Fruit fly (Drosophila melanogaster) whole organism, embryonic: ENCODE measurements around the gene CG5181.

ENCODE experiments used
- Asciz ChIP-seq: fragments of 200-800 bp; sonication (Bioruptor generic); optimal IDR thresholded peaks from 2 replicates; lab custom pipeline; 2017; ENCODE audit warnings: missing biosample characterization, mild to moderate bottlenecking, missing genetic modification characterization, missing genetic modification reagents
- Atf-2 ChIP-seq: fragments of 200-800 bp; sonication (Bioruptor generic); optimal IDR thresholded peaks from 2 replicates; lab custom pipeline; 2016; ENCODE audit warnings: missing biosample characterization, missing genetic modification characterization
- B-H2 ChIP-seq: fragments of 200-800 bp; sonication (Bioruptor generic); optimal IDR thresholded peaks from 2 replicates; lab custom pipeline; 2018; ENCODE audit warnings: missing biosample characterization, mild to moderate bottlenecking, missing genetic modification characterization
- CG11247 ChIP-seq: fragments of 200-800 bp; sonication (Bioruptor generic); IDR thresholded peaks from 2 replicates; pipeline ENCODE4 v1.3.6; 2022; ENCODE audit warnings: missing biosample characterization, missing genetic modification characterization
- CG13287 ChIP-seq: fragments of 200-800 bp; sonication (Bioruptor generic); IDR thresholded peaks from 2 replicates; pipeline ENCODE4 v1.3.6; 2022; ENCODE audit warnings: missing biosample characterization, missing genetic modification characterization; ENCODE audit not compliant: partially characterized antibody
- CG13624 ChIP-seq: fragments of 200-800 bp; sonication (Bioruptor generic); optimal IDR thresholded peaks from 2 replicates; lab custom pipeline; 2016; ENCODE audit warnings: missing biosample characterization, missing genetic modification characterization
- CG17802 ChIP-seq: fragments of 200-800 bp; sonication (Bioruptor generic); optimal IDR thresholded peaks from 2 replicates; lab custom pipeline; 2018; ENCODE audit warnings: missing biosample characterization, mild to moderate bottlenecking, missing genetic modification characterization, moderate library complexity
- CG18262 ChIP-seq: fragments of 200-800 bp; optimal IDR thresholded peaks from 3 replicates; lab custom pipeline; 2019; ENCODE audit warnings: missing biosample characterization, mild to moderate bottlenecking, missing genetic modification characterization, moderate library complexity
- CG2678 ChIP-seq: fragments of 200-800 bp; sonication (Bioruptor generic); optimal IDR thresholded peaks from 3 replicates; lab custom pipeline; 2019; ENCODE audit warnings: missing biosample characterization, mild to moderate bottlenecking, missing genetic modification characterization, moderate library complexity
- CG3065 ChIP-seq: fragments of 200-800 bp; sonication (Bioruptor generic); optimal IDR thresholded peaks from 2 replicates; lab custom pipeline; 2016; ENCODE audit warnings: missing biosample characterization, missing genetic modification characterization
- CG31224 ChIP-seq: fragments of 200-800 bp; sonication (Bioruptor generic); IDR thresholded peaks from 2 replicates; pipeline ENCODE4 v1.3.6; 2022; ENCODE audit warnings: missing biosample characterization, missing genetic modification characterization
- CG31441 ChIP-seq: fragments of 200-800 bp; sonication (Bioruptor generic); IDR thresholded peaks from 2 replicates; pipeline ENCODE4 v1.3.6; 2022; ENCODE audit warnings: missing biosample characterization, missing genetic modification characterization
- CG3847 ChIP-seq: fragments of 200-800 bp; sonication (Bioruptor generic); IDR thresholded peaks from 2 replicates; pipeline ENCODE4 v1.3.6; 2022; ENCODE audit warnings: missing biosample characterization, missing genetic modification characterization
- CG42726 ChIP-seq: fragments of 200-800 bp; sonication (Bioruptor generic); IDR thresholded peaks from 2 replicates; pipeline ENCODE4 v1.3.6; 2022; ENCODE audit warnings: missing biosample characterization, missing genetic modification characterization; ENCODE audit not compliant: partially characterized antibody
- CG4360 ChIP-seq: fragments of 200-800 bp; sonication (Bioruptor generic); IDR thresholded peaks from 2 replicates; pipeline ENCODE4 v1.3.6; 2022; ENCODE audit warnings: missing biosample characterization, missing genetic modification characterization
- CG6272 ChIP-seq: fragments of 200-800 bp; sonication (Bioruptor generic); IDR thresholded peaks from 2 replicates; pipeline ENCODE4 v1.3.6; 2022; ENCODE audit warnings: missing biosample characterization, missing genetic modification characterization
- CG7963 ChIP-seq: fragments of 200-800 bp; sonication (Bioruptor generic); IDR thresholded peaks from 3 replicates; pipeline ENCODE4 v1.3.6; 2022; ENCODE audit warnings: missing biosample characterization, missing genetic modification characterization; ENCODE audit not compliant: partially characterized antibody
- CG8944 ChIP-seq: fragments of 200-800 bp; sonication (Bioruptor generic); optimal IDR thresholded peaks from 3 replicates; lab custom pipeline; 2016; ENCODE audit warnings: missing biosample characterization, missing genetic modification characterization
- CG9437 ChIP-seq: fragments of 200-800 bp; sonication (Bioruptor generic); optimal IDR thresholded peaks from 2 replicates; lab custom pipeline; 2018; ENCODE audit warnings: missing biosample characterization, mild to moderate bottlenecking, missing genetic modification characterization
- CG9932 ChIP-seq: fragments of 200-800 bp; sonication (Bioruptor generic); IDR thresholded peaks from 2 replicates; pipeline ENCODE4 v1.3.6; 2022; ENCODE audit warnings: missing biosample characterization, missing genetic modification characterization
- Camta ChIP-seq: fragments of 200-800 bp; sonication (Bioruptor generic); optimal IDR thresholded peaks from 2 replicates; lab custom pipeline; 2016; ENCODE audit warnings: missing biosample characterization, missing genetic modification characterization
- Deaf1 ChIP-seq: fragments of 200-800 bp; optimal IDR thresholded peaks from 3 replicates; lab custom pipeline; 2019; ENCODE audit warnings: missing biosample characterization, mild to moderate bottlenecking, missing genetic modification characterization, moderate library complexity
- Dek ChIP-seq: fragments of 200-800 bp; sonication (Bioruptor generic); optimal IDR thresholded peaks from 3 replicates; lab custom pipeline; 2019; ENCODE audit warnings: missing biosample characterization, mild to moderate bottlenecking, missing genetic modification characterization, moderate library complexity
- HmgZ ChIP-seq: fragments of 200-800 bp; sonication (Bioruptor generic); optimal IDR thresholded peaks from 2 replicates; lab custom pipeline; 2018; ENCODE audit warnings: missing biosample characterization, mild to moderate bottlenecking, missing genetic modification characterization
- NFAT ChIP-seq: fragments of 200-800 bp; sonication (Bioruptor generic); IDR thresholded peaks from 2 replicates; pipeline ENCODE4 v1.3.6; 2022; ENCODE audit warnings: missing biosample characterization, missing genetic modification characterization
- Opbp ChIP-seq: fragments of 200-800 bp; sonication (Bioruptor generic); IDR thresholded peaks from 3 replicates; pipeline ENCODE4 v1.3.6; 2022; ENCODE audit warnings: missing biosample characterization, missing genetic modification characterization; ENCODE audit not compliant: partially characterized antibody
- Ptx1 ChIP-seq: fragments of 200-800 bp; sonication (Bioruptor generic); IDR thresholded peaks from 2 replicates; pipeline ENCODE4 v1.3.6; 2022; ENCODE audit warnings: missing biosample characterization, missing genetic modification characterization
- Taf1 ChIP-seq: fragments of 200-800 bp; sonication (Bioruptor generic); IDR thresholded peaks from 2 replicates; pipeline ENCODE4 v1.3.6; 2022; ENCODE audit warnings: missing biosample characterization, missing genetic modification characterization
- ap ChIP-seq: fragments of 200-800 bp; sonication (Bioruptor generic); IDR thresholded peaks from 2 replicates; pipeline ENCODE4 v1.3.6; 2022; ENCODE audit warnings: missing biosample characterization, missing genetic modification characterization
- bigmax ChIP-seq: fragments of 200-800 bp; sonication (Bioruptor generic); optimal IDR thresholded peaks from 2 replicates; lab custom pipeline; 2018; ENCODE audit warnings: missing biosample characterization, mild to moderate bottlenecking, missing genetic modification characterization
- cg ChIP-seq: fragments of 200-800 bp; sonication (Bioruptor generic); optimal IDR thresholded peaks from 3 replicates; lab custom pipeline; 2019; ENCODE audit warnings: missing biosample characterization, mild to moderate bottlenecking, missing genetic modification characterization, moderate library complexity
- chn ChIP-seq: fragments of 200-800 bp; sonication (Bioruptor generic); optimal IDR thresholded peaks from 2 replicates; lab custom pipeline; 2016; ENCODE audit warnings: missing biosample characterization, missing genetic modification characterization
- disco-r ChIP-seq: fragments of 200-800 bp; sonication (Bioruptor generic); optimal IDR thresholded peaks from 2 replicates; lab custom pipeline; 2016; ENCODE audit warnings: missing biosample characterization, missing genetic modification characterization
- en ChIP-seq: fragments of 200-800 bp; sonication (Bioruptor generic); optimal IDR thresholded peaks from 2 replicates; lab custom pipeline; 2016; ENCODE audit warnings: missing biosample characterization, missing genetic modification characterization
- gcm2 ChIP-seq: fragments of 200-800 bp; sonication (Bioruptor generic); optimal IDR thresholded peaks from 2 replicates; lab custom pipeline; 2016; ENCODE audit warnings: missing biosample characterization, missing genetic modification characterization
- gsb-n ChIP-seq: fragments of 200-800 bp; sonication (Bioruptor generic); optimal IDR thresholded peaks from 3 replicates; lab custom pipeline; 2018; ENCODE audit warnings: missing biosample characterization, mild to moderate bottlenecking, missing genetic modification characterization
- h ChIP-seq: fragments of >200 bp; optimal IDR thresholded peaks from 2 replicates; lab custom pipeline; 2017
- hkb ChIP-seq, 2 experiments: fragments of 200-800 bp in 1 of 2; fragments of >200 bp in 1 of 2; sonication (Bioruptor generic) in 1 of 2; IDR thresholded peaks in 1 of 2; optimal IDR thresholded peaks in 1 of 2; 2 replicates each; pipeline versions ENCODE4 v1.3.6 to Lab custom; 2017 to 2022; ENCODE audit warnings: missing biosample characterization in 1 of 2, missing genetic modification characterization in 1 of 2
- kni ChIP-seq: fragments of 200-800 bp; sonication (Bioruptor generic); optimal IDR thresholded peaks from 3 replicates; lab custom pipeline; 2017; ENCODE audit warnings: mild to moderate bottlenecking, missing biosample characterization, missing genetic modification reagents, missing genetic modification characterization
- nmo ChIP-seq: fragments of 200-800 bp; sonication (Bioruptor generic); optimal IDR thresholded peaks from 2 replicates; lab custom pipeline; 2018; ENCODE audit warnings: missing biosample characterization, mild to moderate bottlenecking, missing genetic modification characterization, moderate library complexity
- onecut ChIP-seq: fragments of 200-800 bp; sonication (Bioruptor generic); IDR thresholded peaks from 2 replicates; pipeline ENCODE4 v1.3.6; 2022; ENCODE audit warnings: missing biosample characterization, missing genetic modification characterization
- pan ChIP-seq, 4 experiments: fragments of >200 bp in 3 of 4; fragments of 200-800 bp in 1 of 4; sonication (Bioruptor generic) in 1 of 4; optimal IDR thresholded peaks in 3 of 4; IDR thresholded peaks in 1 of 4; 2 replicates each; pipeline versions ENCODE4 v1.3.6 to Lab custom; 2017 to 2022; ENCODE audit warnings: missing biosample characterization in 2 of 4, missing genetic modification characterization in 2 of 4, mixed read lengths in 1 of 4
- prd ChIP-seq, 3 experiments: fragments of >200 bp in 2 of 3; fragments of 200-800 bp in 1 of 3; sonication (Bioruptor generic) in 1 of 3; optimal IDR thresholded peaks in 2 of 3; IDR thresholded peaks in 1 of 3; 2 replicates in 2 of 3; 3 replicates in 1 of 3; pipeline versions ENCODE4 v1.3.6 to Lab custom; 2017 to 2022; ENCODE audit warnings: missing biosample characterization in 1 of 3, missing genetic modification characterization in 1 of 3
- sc ChIP-seq, 3 experiments: fragments of >200 bp in 2 of 3; fragments of 200-800 bp in 1 of 3; sonication (Bioruptor generic) in 1 of 3; optimal IDR thresholded peaks; 2 replicates in 2 of 3; 3 replicates in 1 of 3; lab custom pipeline; 2017; ENCODE audit warnings: mild to moderate bottlenecking in 1 of 3, missing biosample characterization in 1 of 3, missing genetic modification characterization in 1 of 3, missing genetic modification reagents in 1 of 3
- seq ChIP-seq: fragments of 200-800 bp; sonication (Bioruptor generic); IDR thresholded peaks from 2 replicates; pipeline ENCODE4 v1.3.6; 2022; ENCODE audit warnings: missing biosample characterization, missing genetic modification characterization
- slou ChIP-seq: fragments of 200-800 bp; sonication (Bioruptor generic); optimal IDR thresholded peaks from 3 replicates; lab custom pipeline; 2016; ENCODE audit warnings: missing biosample characterization, missing genetic modification characterization
- tup ChIP-seq: fragments of 200-800 bp; sonication (Bioruptor generic); optimal IDR thresholded peaks from 2 replicates; lab custom pipeline; 2016; ENCODE audit warnings: missing biosample characterization, mild to moderate bottlenecking, missing genetic modification characterization, moderate library complexity

The CG5181 gene

dm6 chr2L:7422429-7423283, 13.0 kb upstream of the CG5181 start (continued):
- TF ChIP-seq CG42726 (GFP tag; lab: Robert Waterston, UW): 0 out of 2 replicates have a peak, but pooled peaks have one; percentile 40
- no peak for TF ChIP-seq CG4360 (GFP tag; lab: Robert Waterston, UW)
- TF ChIP-seq CG7963 (GFP tag; lab: Robert Waterston, UW): no peak
- TF ChIP-seq CG17802 (tag; lab: Kevin White, UChicago): no peak
- TF ChIP-seq CG3847 (GFP tag; lab: Robert Waterston, UW): no peak
- TF ChIP-seq chn (GFP tag; lab: Kevin White, UChicago): no peak
- peak; percentile 55 for TF ChIP-seq cg (GFP tag; lab: Kevin White, UChicago)
- TF ChIP-seq Dek (tag; lab: Kevin White, UChicago): no peak
- no peak for TF ChIP-seq pan (optimal IDR thresholded peaks at IDR 0.05; lab: Kevin White, UChicago)
- no peak for TF ChIP-seq pan (GFP tag; optimal IDR thresholded peaks at IDR 0.05 in 1 of 2, IDR thresholded peaks at IDR 0.05 in 1 of 2)
- peak; percentile 7 for TF ChIP-seq CG2678
- no peak for TF ChIP-seq Asciz (GFP tag; lab: Kevin White, UChicago)
- no peak for TF ChIP-seq Deaf1
- no peak for TF ChIP-seq Ptx1 (GFP tag; lab: Robert Waterston, UW)
- TF ChIP-seq seq (GFP tag; lab: Robert Waterston, UW): no peak
- no peak for TF ChIP-seq B-H2
- no peak for TF ChIP-seq CG13624 (GFP tag; lab: Kevin White, UChicago)
- TF ChIP-seq sc (optimal IDR thresholded peaks at IDR 0.05; lab: Kevin White, UChicago): no peak
- TF ChIP-seq sc (GFP tag; optimal IDR thresholded peaks at IDR 0.05; lab: Kevin White, UChicago): no peak
- TF ChIP-seq hkb (optimal IDR thresholded peaks at IDR 0.05; lab: Kevin White, UChicago): no peak
- no peak for TF ChIP-seq hkb (GFP tag; IDR thresholded peaks at IDR 0.05; lab: Robert Waterston, UW)
- TF ChIP-seq onecut (GFP tag; lab: Robert Waterston, UW): no peak
- TF ChIP-seq HmgZ (tag; lab: Kevin White, UChicago): no peak
- TF ChIP-seq CG6272 (GFP tag; lab: Robert Waterston, UW): no peak
- TF ChIP-seq CG11247 (GFP tag; lab: Robert Waterston, UW): no peak
- TF ChIP-seq CG8944 (GFP tag; lab: Kevin White, UChicago): no peak
- no peak for TF ChIP-seq CG13287 (GFP tag; lab: Robert Waterston, UW)
- no peak for TF ChIP-seq h (lab: Kevin White, UChicago)
- no peak for TF ChIP-seq Camta (GFP tag; lab: Kevin White, UChicago)
- TF ChIP-seq CG31224 (GFP tag; lab: Robert Waterston, UW): no peak
- no peak for TF ChIP-seq slou (GFP tag; lab: Kevin White, UChicago)
- no peak for TF ChIP-seq Atf-2 (GFP tag; lab: Kevin White, UChicago)
- TF ChIP-seq CG9437 (GFP tag; lab: Kevin White, UChicago): peak; percentile 21
- TF ChIP-seq Taf1: no peak
- no peak for TF ChIP-seq gcm2 (GFP tag; lab: Kevin White, UChicago)
- TF ChIP-seq CG31441 (GFP tag; lab: Robert Waterston, UW): no peak
- no peak for TF ChIP-seq tup (GFP tag; lab: Kevin White, UChicago)
- no peak for TF ChIP-seq prd (optimal IDR thresholded peaks at IDR 0.05; lab: Kevin White, UChicago)
- no peak for TF ChIP-seq prd (GFP tag; IDR thresholded peaks at IDR 0.05; lab: Robert Waterston, UW)
- no peak for TF ChIP-seq disco-r (GFP tag; lab: Kevin White, UChicago)
- TF ChIP-seq Opbp (GFP tag; lab: Robert Waterston, UW): 0 out of 3 replicates have a peak, but pooled peaks have one; percentile 33
- no peak for TF ChIP-seq gsb-n (tag; lab: Kevin White, UChicago)
- peak; percentile 34 for TF ChIP-seq CG18262
- no peak for TF ChIP-seq CG9932
- peak; percentile 49 for TF ChIP-seq nmo
- TF ChIP-seq ap: no peak
- TF ChIP-seq en: no peak
- no peak for TF ChIP-seq NFAT
- TF ChIP-seq CG3065: no peak
- no peak for TF ChIP-seq bigmax
- peak; percentile 16 for TF ChIP-seq kni
